Fruit fly (Drosophila melanogaster): ENCODE data around the gene pot.

- TF ChIP-seq OdsH (GFP tag; optimal IDR thresholded peaks at IDR 0.05), result no peak
- no peak for TF ChIP-seq acj6 (GFP tag; optimal IDR thresholded peaks at IDR 0.05)
Observed at dm6 chrX:11884134-11884533, 32.9 kb downstream of the pot start.
